Worm (Caenorhabditis elegans): ENCODE data around the gene ints-11.

- no peak for TF ChIP-seq klf-2 (GFP tag; conservative IDR thresholded peaks at IDR 0.05)
- TF ChIP-seq med-1 (GFP tag; optimal IDR thresholded peaks at IDR 0.05; ENCODE audit: insufficient read depth), result no peak
- no peak for TF ChIP-seq flt-1 (GFP tag; IDR thresholded peaks at IDR 0.05)
- TF ChIP-seq cog-1 (tag; optimal IDR thresholded peaks at IDR 0.05), result no peak
- no peak for TF ChIP-seq ztf-29 (GFP tag; IDR thresholded peaks at IDR 0.05)
- no peak for TF ChIP-seq tab-1 (GFP tag; IDR thresholded peaks at IDR 0.05)
- TF ChIP-seq ztf-23 (GFP tag; IDR thresholded peaks at IDR 0.05), result no peak
- TF ChIP-seq T22C8.4 (GFP tag; IDR thresholded peaks at IDR 0.05), result no peak
- no peak for TF ChIP-seq ref-1 (GFP tag; conservative IDR thresholded peaks at IDR 0.05)
Measured at ce11 chrII:8104998-8105397, 38.3 kb downstream of the ints-11 start, which contains the start of gene sfxn-5.
